Worm (Caenorhabditis elegans): ENCODE data around the gene cyn-3.

cyn-3 gene

ce11 chrV:15175459-15175858, 14.3 kb upstream of the cyn-3 start, which contains the start of gene clec-47:
Gene clec-47 (plus strand): TSS chrV:15175759.
- TF ChIP-seq hif-1 (tag; optimal IDR thresholded peaks at IDR 0.05) (peak in 1 of 2 experiments; percentile 31), nhr-28 (tag; optimal IDR thresholded peaks at IDR 0.05) (peak; percentile 19), aly-2 (tag; optimal IDR thresholded peaks at IDR 0.05) (no peak)

- TF ChIP-seq cey-2 (tag; optimal IDR thresholded peaks at IDR 0.05; ENCODE audit: borderline replicate concordance, insufficient read depth) (no peak), Y75B8A.6 (GFP tag; IDR thresholded peaks at IDR 0.05) (no peak), nhr-10 (tag; optimal IDR thresholded peaks at IDR 0.05) (no peak)
Measured at ce11 chrV:15179757-15180156, 10.0 kb upstream of the cyn-3 start, which contains the start of gene T09F5.10. Gene T09F5.10 (plus strand): TSS chrV:15180057.

- TF ChIP-seq ceh-32 (tag; optimal IDR thresholded peaks at IDR 0.05; ENCODE audit: poor library complexity) (no peak), R02D3.7 (tag; optimal IDR thresholded peaks at IDR 0.05) (no peak), ZK546.5 (tag; optimal IDR thresholded peaks at IDR 0.05) (no peak), unc-39 (tag; optimal IDR thresholded peaks at IDR 0.05) (no peak), dmd-8 (GFP tag; IDR thresholded peaks at IDR 0.05) (no peak), hif-1 (tag; optimal IDR thresholded peaks at IDR 0.05) (no peak), ztf-11 (tag; optimal IDR thresholded peaks at IDR 0.05) (no peak), egl-27 (tag; optimal IDR thresholded peaks at IDR 0.05) (no peak), tra-1 (GFP tag; IDR thresholded peaks at IDR 0.05) (no peak), snpc-1.2 (GFP tag; IDR thresholded peaks at IDR 0.05) (no peak), gei-8 (GFP tag; optimal IDR thresholded peaks at IDR 0.05) (no peak), daf-8 (GFP tag; IDR thresholded peaks at IDR 0.05) (no peak), dve-1 (tag; optimal IDR thresholded peaks at IDR 0.05; ENCODE audit: insufficient read depth) (no peak), pqm-1 (tag; optimal IDR thresholded peaks at IDR 0.05) (no peak), hlh-11 (tag; optimal IDR thresholded peaks at IDR 0.05) (no peak), ceh-28 (tag; optimal IDR thresholded peaks at IDR 0.05) (no peak), ctbp-1 (GFP tag; IDR thresholded peaks at IDR 0.05) (no peak)
Measured at ce11 chrV:15181899-15182298, 7.8 kb upstream of the cyn-3 start.

- TF ChIP-seq D1046.2 (GFP tag; IDR thresholded peaks at IDR 0.05) (no peak), dmd-6 (GFP tag; IDR thresholded peaks at IDR 0.05) (peak; percentile 33; the same call in 1 of the 2 replicates), nhr-28 (tag; optimal IDR thresholded peaks at IDR 0.05) (peak; percentile 10), dve-1 (tag; optimal IDR thresholded peaks at IDR 0.05; ENCODE audit: insufficient read depth) (peak; percentile 2), pqm-1 (tag; optimal IDR thresholded peaks at IDR 0.05) (peak; percentile 9), nhr-111 (GFP tag; optimal IDR thresholded peaks at IDR 0.05) (no peak)
Measured at ce11 chrV:15182407-15182806, 7.3 kb upstream of the cyn-3 start, which contains the start of gene fbxa-84. Gene fbxa-84 (plus strand): TSS chrV:15182440.

ce11 chrV:15184097-15185040, 5.4 kb upstream of the cyn-3 start, which contains the start of gene Y75B12B.1:
Gene Y75B12B.1 (plus strand): TSS chrV:15184699.
- TF ChIP-seq Y48G9A.11 (GFP tag; IDR thresholded peaks at IDR 0.05) (peak; percentile 21; the same call in 1 of the 2 replicates), snpc-1.2 (GFP tag; IDR thresholded peaks at IDR 0.05) (0 out of 2 replicates have a peak, but pooled peaks have one; percentile 39), D1046.2 (GFP tag; IDR thresholded peaks at IDR 0.05) (no peak), mdt-29 (GFP tag; IDR thresholded peaks at IDR 0.05) (no peak), arid-1 (GFP tag; conservative IDR thresholded peaks at IDR 0.05) (0 out of 2 replicates have a peak, but pooled peaks have one; percentile 4), gei-8 (GFP tag; optimal IDR thresholded peaks at IDR 0.05) (no peak), unc-130 (GFP tag; optimal IDR thresholded peaks at IDR 0.05) (peak; percentile 55), F49E8.2 (tag; optimal IDR thresholded peaks at IDR 0.05; ENCODE audit: borderline replicate concordance) (peak; percentile 78), lin-38 (GFP tag; IDR thresholded peaks at IDR 0.05) (peak; percentile 74), ceh-82 (tag; optimal IDR thresholded peaks at IDR 0.05) (no peak), lin-13 (GFP tag; optimal IDR thresholded peaks at IDR 0.05) (peak; percentile 12)
